Fruit fly (Drosophila melanogaster) whole organism, embryonic: ENCODE results near the gene rut.
A peak's percentile ranks its signal among the peaks of the same experiment; 100 is the strongest.

Experiments used
- BtbVII ChIP-seq: fragments of 200-800 bp; sonication (Bioruptor generic); optimal IDR thresholded peaks from 3 replicates; lab custom pipeline; 2017; ENCODE audit warnings: missing biosample characterization, mild to moderate bottlenecking, missing genetic modification characterization
- CG10209 ChIP-seq: fragments of 200-800 bp; sonication (Bioruptor generic); optimal IDR thresholded peaks from 3 replicates; lab custom pipeline; 2017; ENCODE audit warnings: missing biosample characterization, mild to moderate bottlenecking, missing genetic modification characterization, missing genetic modification reagents
- CG10959 ChIP-seq: fragments of 200-800 bp; sonication (Bioruptor generic); IDR thresholded peaks from 2 replicates; pipeline ENCODE4 v1.3.6; 2022; ENCODE audit warnings: missing biosample characterization, missing genetic modification characterization
- CG10979 ChIP-seq: fragments of 200-800 bp; sonication (Bioruptor generic); optimal IDR thresholded peaks from 2 replicates; lab custom pipeline; 2018; ENCODE audit warnings: missing biosample characterization, mild to moderate bottlenecking, missing genetic modification characterization, moderate library complexity
- CG11247 ChIP-seq: fragments of 200-800 bp; sonication (Bioruptor generic); IDR thresholded peaks from 2 replicates; pipeline ENCODE4 v1.3.6; 2022; ENCODE audit warnings: missing biosample characterization, missing genetic modification characterization
- CG11456 ChIP-seq: fragments of 200-800 bp; sonication (Bioruptor generic); IDR thresholded peaks from 3 replicates; pipeline ENCODE4 v1.3.6; 2022; ENCODE audit warnings: missing biosample characterization, missing genetic modification characterization
- CG12391 ChIP-seq: fragments of 200-800 bp; sonication (Bioruptor generic); optimal IDR thresholded peaks from 3 replicates; lab custom pipeline; 2018; ENCODE audit warnings: missing biosample characterization, mild to moderate bottlenecking, missing genetic modification characterization, moderate library complexity
- CG12744 ChIP-seq: fragments of 200-800 bp; sonication (Bioruptor generic); optimal IDR thresholded peaks from 2 replicates; lab custom pipeline; 2016; ENCODE audit warnings: missing biosample characterization, missing genetic modification characterization
- CG13775 ChIP-seq: fragments of 200-800 bp; sonication (Bioruptor generic); optimal IDR thresholded peaks from 3 replicates; lab custom pipeline; 2017; ENCODE audit warnings: missing biosample characterization, mild to moderate bottlenecking, missing genetic modification characterization
- CG13894 ChIP-seq: fragments of 200-800 bp; sonication (Bioruptor generic); optimal IDR thresholded peaks from 3 replicates; lab custom pipeline; 2018; ENCODE audit warnings: missing biosample characterization, mild to moderate bottlenecking, missing genetic modification characterization, moderate library complexity
- CG14441 ChIP-seq: fragments of 200-800 bp; sonication (Bioruptor generic); IDR thresholded peaks from 2 replicates; pipeline ENCODE4 v1.3.6; 2022; ENCODE audit warnings: missing biosample characterization, missing genetic modification characterization
- CG15073 ChIP-seq: fragments of 200-800 bp; sonication (Bioruptor generic); optimal IDR thresholded peaks from 2 replicates; lab custom pipeline; 2016; ENCODE audit warnings: missing biosample characterization, missing genetic modification characterization
- CG15269 ChIP-seq: fragments of 200-800 bp; sonication (Bioruptor generic); optimal IDR thresholded peaks from 2 replicates; lab custom pipeline; 2018; ENCODE audit warnings: missing biosample characterization, mild to moderate bottlenecking, missing genetic modification characterization, moderate library complexity
- CG17361 ChIP-seq: fragments of 200-800 bp; sonication (Bioruptor generic); IDR thresholded peaks from 3 replicates; pipeline ENCODE4 v1.3.6; 2022; ENCODE audit warnings: missing biosample characterization, missing genetic modification characterization
- CG17912 ChIP-seq: fragments of 200-800 bp; sonication (Bioruptor generic); optimal IDR thresholded peaks from 2 replicates; lab custom pipeline; 2018; ENCODE audit warnings: missing biosample characterization, mild to moderate bottlenecking, missing genetic modification characterization
- CG30403 ChIP-seq: fragments of 200-800 bp; sonication (Bioruptor generic); optimal IDR thresholded peaks from 3 replicates; lab custom pipeline; 2016; ENCODE audit warnings: missing biosample characterization, missing genetic modification characterization
- CG32772 ChIP-seq: fragments of 200-800 bp; sonication (Bioruptor generic); IDR thresholded peaks from 2 replicates; pipeline ENCODE4 v1.3.6; 2022; ENCODE audit warnings: missing biosample characterization, missing genetic modification characterization
- CG34224 ChIP-seq: fragments of 200-800 bp; sonication (Bioruptor generic); IDR thresholded peaks from 3 replicates; pipeline ENCODE4 v1.3.6; 2022; ENCODE audit warnings: missing biosample characterization, missing genetic modification characterization; ENCODE audit not compliant: partially characterized antibody
- CG3847 ChIP-seq: fragments of 200-800 bp; sonication (Bioruptor generic); IDR thresholded peaks from 2 replicates; pipeline ENCODE4 v1.3.6; 2022; ENCODE audit warnings: missing biosample characterization, missing genetic modification characterization
- CG6175 ChIP-seq: fragments of 200-800 bp; sonication (Bioruptor generic); IDR thresholded peaks from 3 replicates; pipeline ENCODE4 v1.3.6; 2022; ENCODE audit warnings: missing biosample characterization, missing genetic modification characterization
- CG6689 ChIP-seq: fragments of 200-800 bp; sonication (Bioruptor generic); IDR thresholded peaks from 2 replicates; pipeline ENCODE4 v1.3.6; 2022; ENCODE audit warnings: missing biosample characterization, missing genetic modification characterization
- CG7271 ChIP-seq: fragments of 200-800 bp; sonication (Bioruptor generic); optimal IDR thresholded peaks from 2 replicates; lab custom pipeline; 2018; ENCODE audit warnings: missing biosample characterization, mild to moderate bottlenecking, missing genetic modification characterization, moderate library complexity
- CG9817 ChIP-seq: fragments of 200-800 bp; sonication (Bioruptor generic); optimal IDR thresholded peaks from 2 replicates; lab custom pipeline; 2018; ENCODE audit warnings: missing biosample characterization, mild to moderate bottlenecking, missing genetic modification characterization, moderate library complexity
- CrebB ChIP-seq: fragments of 200-800 bp; sonication (Bioruptor generic); optimal IDR thresholded peaks from 3 replicates; lab custom pipeline; 2018; ENCODE audit warnings: missing biosample characterization, mild to moderate bottlenecking, missing genetic modification characterization
- D19A ChIP-seq: fragments of 200-800 bp; optimal IDR thresholded peaks from 3 replicates; lab custom pipeline; 2019; ENCODE audit warnings: missing biosample characterization, mild to moderate bottlenecking, missing genetic modification characterization, moderate library complexity
- D19B ChIP-seq: fragments of 200-800 bp; sonication (Bioruptor generic); optimal IDR thresholded peaks from 2 replicates; lab custom pipeline; 2017; ENCODE audit warnings: missing biosample characterization, mild to moderate bottlenecking, missing genetic modification characterization
- Drgx ChIP-seq: fragments of 200-800 bp; sonication (Bioruptor generic); IDR thresholded peaks from 2 replicates; pipeline ENCODE4 v1.3.6; 2022; ENCODE audit warnings: missing biosample characterization, missing genetic modification characterization
- Fer2 ChIP-seq: fragments of 200-800 bp; sonication (Bioruptor generic); optimal IDR thresholded peaks from 2 replicates; lab custom pipeline; 2018; ENCODE audit warnings: missing biosample characterization, mild to moderate bottlenecking, missing genetic modification characterization, moderate library complexity
- MTF-1 ChIP-seq: fragments of 200-800 bp; sonication (Bioruptor generic); optimal IDR thresholded peaks from 2 replicates; lab custom pipeline; 2018; ENCODE audit warnings: missing biosample characterization, mild to moderate bottlenecking, missing genetic modification characterization, borderline replicate concordance
- NC2α ChIP-seq: fragments of 200-800 bp; sonication (Bioruptor generic); optimal IDR thresholded peaks from 2 replicates; lab custom pipeline; 2016; ENCODE audit warnings: missing biosample characterization, missing genetic modification characterization
- NFAT ChIP-seq: fragments of 200-800 bp; sonication (Bioruptor generic); IDR thresholded peaks from 2 replicates; pipeline ENCODE4 v1.3.6; 2022; ENCODE audit warnings: missing biosample characterization, missing genetic modification characterization
- Oli ChIP-seq: fragments of 200-800 bp; sonication (Bioruptor generic); optimal IDR thresholded peaks from 2 replicates; lab custom pipeline; 2018; ENCODE audit warnings: missing biosample characterization, mild to moderate bottlenecking, missing genetic modification characterization, moderate library complexity
- Pdp1 ChIP-seq, 2 experiments: fragments of 200-800 bp; sonication (Bioruptor generic); optimal IDR thresholded peaks; 3 replicates each; lab custom pipeline; 2016; ENCODE audit warnings: missing biosample characterization in 2 of 2, missing genetic modification characterization in 2 of 2, mild to moderate bottlenecking in 1 of 2, moderate library complexity in 1 of 2
- Side ChIP-seq: fragments of 200-800 bp; sonication (Bioruptor generic); optimal IDR thresholded peaks from 2 replicates; lab custom pipeline; 2016; ENCODE audit warnings: missing biosample characterization, missing genetic modification characterization
- YL-1 ChIP-seq: fragments of 200-800 bp; sonication (Bioruptor generic); optimal IDR thresholded peaks from 3 replicates; lab custom pipeline; 2017; ENCODE audit warnings: missing biosample characterization, mild to moderate bottlenecking, missing genetic modification characterization
- bbx ChIP-seq: fragments of 200-800 bp; sonication (Bioruptor generic); IDR thresholded peaks from 2 replicates; pipeline ENCODE4 v1.3.6; 2022; ENCODE audit warnings: missing biosample characterization, missing genetic modification characterization; ENCODE audit not compliant: partially characterized antibody
- cg ChIP-seq: fragments of 200-800 bp; sonication (Bioruptor generic); optimal IDR thresholded peaks from 3 replicates; lab custom pipeline; 2019; ENCODE audit warnings: missing biosample characterization, mild to moderate bottlenecking, missing genetic modification characterization, moderate library complexity
- dm ChIP-seq: fragments of 200-800 bp; sonication (Bioruptor generic); optimal IDR thresholded peaks from 3 replicates; lab custom pipeline; 2016; ENCODE audit warnings: missing biosample characterization, missing genetic modification characterization
- dysf ChIP-seq: fragments of 200-800 bp; sonication (Bioruptor generic); IDR thresholded peaks from 3 replicates; pipeline ENCODE4 v1.3.6; 2022; ENCODE audit warnings: missing biosample characterization, missing genetic modification characterization
- insv ChIP-seq, 2 experiments: fragments of 200-800 bp; sonication (Bioruptor generic); optimal IDR thresholded peaks; 3 replicates each; lab custom pipeline; 2016 to 2018; ENCODE audit warnings: missing biosample characterization in 2 of 2, missing genetic modification characterization in 2 of 2
- nmo ChIP-seq: fragments of 200-800 bp; sonication (Bioruptor generic); optimal IDR thresholded peaks from 2 replicates; lab custom pipeline; 2018; ENCODE audit warnings: missing biosample characterization, mild to moderate bottlenecking, missing genetic modification characterization, moderate library complexity
- pan ChIP-seq, 4 experiments: fragments of >200 bp in 3 of 4; fragments of 200-800 bp in 1 of 4; sonication (Bioruptor generic) in 1 of 4; optimal IDR thresholded peaks in 3 of 4; IDR thresholded peaks in 1 of 4; 2 replicates each; pipeline versions ENCODE4 v1.3.6 to Lab custom; 2017 to 2022; ENCODE audit warnings: missing biosample characterization in 2 of 4, missing genetic modification characterization in 2 of 4, mixed read lengths in 1 of 4
- sc ChIP-seq, 3 experiments: fragments of >200 bp in 2 of 3; fragments of 200-800 bp in 1 of 3; sonication (Bioruptor generic) in 1 of 3; optimal IDR thresholded peaks; 2 replicates in 2 of 3; 3 replicates in 1 of 3; lab custom pipeline; 2017; ENCODE audit warnings: mild to moderate bottlenecking in 1 of 3, missing biosample characterization in 1 of 3, missing genetic modification characterization in 1 of 3, missing genetic modification reagents in 1 of 3
- shn ChIP-seq: fragments of 200-800 bp; sonication (Bioruptor generic); optimal IDR thresholded peaks from 3 replicates; lab custom pipeline; 2016; ENCODE audit warnings: missing biosample characterization, missing genetic modification characterization
- slbo ChIP-seq: fragments of 200-800 bp; sonication (Bioruptor generic); IDR thresholded peaks from 2 replicates; pipeline ENCODE4 v1.3.6; 2022; ENCODE audit warnings: missing biosample characterization, missing genetic modification characterization
- tgo ChIP-seq: fragments of 200-800 bp; sonication (Bioruptor generic); IDR thresholded peaks from 3 replicates; pipeline ENCODE4 v1.3.6; 2022; ENCODE audit warnings: missing biosample characterization, missing genetic modification characterization
- tin ChIP-seq: fragments of 200-800 bp; sonication (Bioruptor generic); optimal IDR thresholded peaks from 3 replicates; lab custom pipeline; 2016; ENCODE audit warnings: missing biosample characterization, missing genetic modification characterization
- unpg ChIP-seq: fragments of 200-800 bp; sonication (Bioruptor generic); optimal IDR thresholded peaks from 3 replicates; lab custom pipeline; 2018; ENCODE audit warnings: missing biosample characterization, mild to moderate bottlenecking, missing genetic modification characterization, moderate library complexity

Gene rut

DNA sequence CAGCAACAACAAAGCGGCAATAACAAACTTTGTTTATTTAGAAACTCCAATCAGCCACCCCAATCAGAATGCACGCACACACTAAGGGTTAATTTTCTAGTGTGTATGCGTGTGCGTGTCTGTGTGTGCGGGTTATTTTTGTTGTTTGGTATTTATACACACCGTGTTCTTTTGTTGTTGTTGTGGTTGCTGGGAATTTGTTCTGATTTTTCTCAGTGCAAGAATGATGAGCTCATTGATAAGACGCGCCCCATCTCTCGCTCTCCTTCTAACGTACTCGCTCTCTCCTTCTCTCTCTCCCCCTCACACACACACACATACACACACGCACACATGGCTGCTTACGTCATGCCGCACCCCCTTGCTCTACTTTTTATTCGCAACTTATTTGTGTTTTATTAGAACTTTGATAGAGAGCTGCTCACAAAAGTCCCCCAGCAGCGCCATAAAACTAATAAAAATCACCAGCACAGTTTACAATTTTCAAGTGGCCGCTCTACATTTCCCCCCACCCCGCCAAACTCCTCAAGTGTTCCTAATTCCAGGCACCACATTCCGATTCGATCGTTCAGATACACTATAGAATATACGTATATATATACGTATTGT, 14.0 kb upstream of the rut start (continued):
- TF ChIP-seq Pdp1 (GFP tag; optimal IDR thresholded peaks at IDR 0.05; lab: Kevin White, UChicago) (peak in 1 of 2 experiments; percentile 92), tgo (GFP tag; lab: Robert Waterston, UW) (peak; percentile 28; the same call in 2 of the 3 replicates), CG6175 (GFP tag; lab: Robert Waterston, UW) (0 out of 3 replicates have a peak, but pooled peaks have one; percentile 22), D19A (tag; lab: Kevin White, UChicago) (no peak), CG15269 (tag; lab: Kevin White, UChicago) (peak; percentile 35), CG32772 (GFP tag; lab: Robert Waterston, UW) (0 out of 2 replicates have a peak, but pooled peaks have one; percentile 34), CG7271 (no peak), dysf (GFP tag; lab: Robert Waterston, UW) (peak; percentile 70), dm (no peak), tin (GFP tag; lab: Kevin White, UChicago) (peak; percentile 14), slbo (GFP tag; lab: Robert Waterston, UW) (peak; percentile 79), CG15073 (GFP tag; lab: Kevin White, UChicago) (no peak), CG9817 (peak; percentile 32), nmo (GFP tag; lab: Kevin White, UChicago) (no peak), sc (optimal IDR thresholded peaks at IDR 0.05; lab: Kevin White, UChicago) (no peak), sc (GFP tag; optimal IDR thresholded peaks at IDR 0.05; lab: Kevin White, UChicago) (no peak), BtbVII (GFP tag; lab: Kevin White, UChicago) (peak; percentile 72), CG11247 (GFP tag; lab: Robert Waterston, UW) (peak; percentile 36; the same call in 1 of the 2 replicates), CG14441 (GFP tag; lab: Robert Waterston, UW) (peak; percentile 52), CG10209 (GFP tag; lab: Kevin White, UChicago) (peak; percentile 33), MTF-1 (GFP tag; lab: Kevin White, UChicago) (peak; percentile 52), D19B (GFP tag; lab: Kevin White, UChicago) (peak; percentile 31), CG3847 (GFP tag; lab: Robert Waterston, UW) (peak; percentile 45; the same call in 1 of the 2 replicates), Side (GFP tag; lab: Kevin White, UChicago) (peak; percentile 40), Fer2 (tag; lab: Kevin White, UChicago) (no peak), NC2α (GFP tag; lab: Kevin White, UChicago) (no peak), CG34224 (no peak), CG17361 (GFP tag; lab: Robert Waterston, UW) (no peak), CG6689 (peak; percentile 27; the same call in 1 of the 2 replicates), CrebB (tag; lab: Kevin White, UChicago) (peak; percentile 23), CG10979 (tag; lab: Kevin White, UChicago) (no peak), pan (optimal IDR thresholded peaks at IDR 0.05; lab: Kevin White, UChicago) (no peak), pan (GFP tag; optimal IDR thresholded peaks at IDR 0.05 in 1 of 2, IDR thresholded peaks at IDR 0.05 in 1 of 2) (peak in 1 of 2 experiments; percentile 68), CG12744 (GFP tag; lab: Kevin White, UChicago) (peak; percentile 29), YL-1 (peak; percentile 45), cg (peak; percentile 89), CG11456 (GFP tag; lab: Robert Waterston, UW) (peak; percentile 62; the same call in 1 of the 3 replicates), CG17912 (no peak), CG30403 (GFP tag; lab: Kevin White, UChicago) (peak; percentile 23), CG13894 (peak; percentile 91), Drgx (GFP tag; lab: Robert Waterston, UW) (peak; percentile 53), insv (GFP tag; optimal IDR thresholded peaks at IDR 0.05; lab: Kevin White, UChicago) (peak; percentile 83 to 94), CG12391 (tag; lab: Kevin White, UChicago) (peak; percentile 7), Oli (peak; percentile 36), CG10959 (GFP tag; lab: Robert Waterston, UW) (peak; percentile 89), bbx (GFP tag; lab: Robert Waterston, UW) (no peak), shn (peak; percentile 60), CG13775 (peak; percentile 26), NFAT (GFP tag; lab: Robert Waterston, UW) (peak; percentile 66; the same call in 1 of the 2 replicates), unpg (peak; percentile 37)
